Fruit fly (Drosophila melanogaster): Measurements from ENCODE around the gene Chsy.
A peak's percentile ranks its signal among the peaks of the same experiment; 100 is the strongest.

The Chsy gene

dm6 chrX:15594230-15594857 is 1.0 kb upstream of the Chsy start (continued):
- TF ChIP-seq CG1603 (tag; optimal IDR thresholded peaks at IDR 0.05) (peak; percentile 21), hkb (optimal IDR thresholded peaks at IDR 0.05) (no peak), hkb (GFP tag; IDR thresholded peaks at IDR 0.05) (no peak)

dm6 chrX:15592822-15593476 is 385 bp downstream of the Chsy start:
- TF ChIP-seq CG17328 (GFP tag; IDR thresholded peaks at IDR 0.05) = no peak
- no peak for TF ChIP-seq CG1602 (GFP tag; optimal IDR thresholded peaks at IDR 0.05)
- no peak for TF ChIP-seq hbn (GFP tag; IDR thresholded peaks at IDR 0.05; ENCODE audit: partially characterized antibody)
- TF ChIP-seq CG6683 (GFP tag; optimal IDR thresholded peaks at IDR 0.05) = no peak
- no peak for TF ChIP-seq pros (GFP tag; optimal IDR thresholded peaks at IDR 0.05)
- no peak; the same call in 1 of the 2 replicates for TF ChIP-seq Rfx (GFP tag; IDR thresholded peaks at IDR 0.05)
- TF ChIP-seq emc (GFP tag; optimal IDR thresholded peaks at IDR 0.05) = no peak
- peak; percentile 82 for TF ChIP-seq cg (GFP tag; optimal IDR thresholded peaks at IDR 0.05)
- TF ChIP-seq CG34376 (GFP tag; optimal IDR thresholded peaks at IDR 0.05) = no peak
- TF ChIP-seq bcd (GFP tag; optimal IDR thresholded peaks at IDR 0.05) = no peak
- peak; percentile 45; the same call in 1 of the 3 replicates for TF ChIP-seq Aef1 (GFP tag; IDR thresholded peaks at IDR 0.05)
- peak in 1 of 2 experiments; percentile 45 for TF ChIP-seq Pdp1 (GFP tag; optimal IDR thresholded peaks at IDR 0.05)
- TF ChIP-seq mld (GFP tag; IDR thresholded peaks at IDR 0.05; ENCODE audit: partially characterized antibody) = no peak
- TF ChIP-seq CG13775 (GFP tag; optimal IDR thresholded peaks at IDR 0.05) = no peak
- TF ChIP-seq pan (optimal IDR thresholded peaks at IDR 0.05) = no peak
- no peak for TF ChIP-seq pan (GFP tag; optimal IDR thresholded peaks at IDR 0.05 in 1 of 2, IDR thresholded peaks at IDR 0.05 in 1 of 2)
- no peak for TF ChIP-seq Dbx (GFP tag; IDR thresholded peaks at IDR 0.05)
- no peak for TF ChIP-seq Ptx1 (GFP tag; IDR thresholded peaks at IDR 0.05)
- TF ChIP-seq CG4360 (GFP tag; IDR thresholded peaks at IDR 0.05) = peak; percentile 62
- no peak for TF ChIP-seq kni (GFP tag; optimal IDR thresholded peaks at IDR 0.05)
- no peak for TF ChIP-seq twi (tag; optimal IDR thresholded peaks at IDR 0.05)
- no peak for TF ChIP-seq HmgD (GFP tag; optimal IDR thresholded peaks at IDR 0.05)
- TF ChIP-seq Vsx1 (GFP tag; optimal IDR thresholded peaks at IDR 0.05) = peak; percentile 37
- no peak for TF ChIP-seq E2f1 (GFP tag; IDR thresholded peaks at IDR 0.05)
- TF ChIP-seq sqz (GFP tag; optimal IDR thresholded peaks at IDR 0.05) = no peak
- no peak for TF ChIP-seq Doc3 (GFP tag; IDR thresholded peaks at IDR 0.05; ENCODE audit: partially characterized antibody)
- TF ChIP-seq exex (tag; optimal IDR thresholded peaks at IDR 0.05) = peak; percentile 18
- no peak for TF ChIP-seq CG12219 (GFP tag; optimal IDR thresholded peaks at IDR 0.05)
- no peak for TF ChIP-seq D19A (tag; optimal IDR thresholded peaks at IDR 0.05)
- TF ChIP-seq kah (GFP tag; optimal IDR thresholded peaks at IDR 0.05) = no peak
- no peak for TF ChIP-seq sim (GFP tag; IDR thresholded peaks at IDR 0.05)
- no peak for TF ChIP-seq CG8944 (GFP tag; optimal IDR thresholded peaks at IDR 0.05)
- TF ChIP-seq dysf (GFP tag; IDR thresholded peaks at IDR 0.05) = no peak
- TF ChIP-seq ara (GFP tag; IDR thresholded peaks at IDR 0.05) = no peak
- no peak for TF ChIP-seq CG11085 (GFP tag; IDR thresholded peaks at IDR 0.05)
- TF ChIP-seq vfl (GFP tag; optimal IDR thresholded peaks at IDR 0.05) = no peak
- no peak for TF ChIP-seq CG3995 (GFP tag; optimal IDR thresholded peaks at IDR 0.05)

Measured in whole organism, embryonic.